Worm (Caenorhabditis elegans): ENCODE measurements around the gene C27H5.12.

- no peak for TF ChIP-seq fos-1 (tag; optimal IDR thresholded peaks at IDR 0.05)
- no peak for TF ChIP-seq spr-1 (tag; optimal IDR thresholded peaks at IDR 0.05)
- TF ChIP-seq lin-38 (GFP tag; IDR thresholded peaks at IDR 0.05): no peak
Measured at ce11 chrII:7112780-7113179, 48.6 kb downstream of the C27H5.12 start, which contains the start of gene F10E7.6.

Data from whole organism, L4 larva.